Worm (Caenorhabditis elegans) whole organism, young adult: Measurements from ENCODE around the gene Y15E3A.5.

Experiments used
- F49E8.2 ChIP-seq: sonication (generic microtip); optimal IDR thresholded peaks from 3 replicates; lab custom pipeline; 2017; ENCODE audit warnings: missing genetic modification characterization, mild to moderate bottlenecking, missing compliant biosample characterization, antibody characterized with exemption, moderate library complexity; ENCODE audit not compliant: insufficient read depth
- F52B5.7 ChIP-seq: sonication (generic microtip); optimal IDR thresholded peaks from 2 replicates; lab custom pipeline; 2016; ENCODE audit warnings: mild to moderate bottlenecking, missing genetic modification characterization, missing compliant biosample characterization
- akir-1 ChIP-seq: fragments of 200-800 bp; sonication (Bioruptor generic); optimal IDR thresholded peaks from 2 replicates; lab custom pipeline; 2018; ENCODE audit warnings: mild to moderate bottlenecking, missing genetic modification characterization, moderate library complexity, missing compliant biosample characterization
- attf-6 ChIP-seq: fragments of 200-800 bp; sonication (Bioruptor generic); IDR thresholded peaks from 2 replicates; pipeline ENCODE4 v1.3.6; 2022; ENCODE audit warnings: missing genetic modification reagents, missing genetic modification characterization, missing compliant biosample characterization
- ceh-27 ChIP-seq: fragments of 200-800 bp; sonication (Bioruptor generic); optimal IDR thresholded peaks from 2 replicates; lab custom pipeline; 2018; ENCODE audit warnings: mild to moderate bottlenecking, missing genetic modification characterization, moderate library complexity, missing compliant biosample characterization
- hlh-26 ChIP-seq: fragments of 200-800 bp; sonication (Bioruptor generic); conservative IDR thresholded peaks from 2 replicates; pipeline ENCODE4 v1.3.6; 2022; ENCODE audit warnings: missing genetic modification reagents, missing genetic modification characterization, missing compliant biosample characterization
- lin-26 ChIP-seq: fragments of 200-800 bp; sonication (Bioruptor generic); IDR thresholded peaks from 2 replicates; pipeline ENCODE4 v1.3.6; 2022; ENCODE audit warnings: missing genetic modification reagents, missing genetic modification characterization, missing compliant biosample characterization
- madf-3 ChIP-seq: fragments of 200-800 bp; sonication (Bioruptor generic); IDR thresholded peaks from 2 replicates; pipeline ENCODE4 v1.3.6; 2022; ENCODE audit warnings: missing genetic modification reagents, missing genetic modification characterization, missing compliant biosample characterization
- madf-8 ChIP-seq: fragments of 200-800 bp; sonication (Bioruptor generic); conservative IDR thresholded peaks from 2 replicates; pipeline ENCODE4 v1.3.6; 2022; ENCODE audit warnings: missing genetic modification reagents, missing genetic modification characterization, missing compliant biosample characterization
- somi-1 ChIP-seq: fragments of 200-800 bp; sonication (Bioruptor generic); optimal IDR thresholded peaks from 2 replicates; lab custom pipeline; 2018; ENCODE audit warnings: mild to moderate bottlenecking, missing genetic modification characterization, missing compliant biosample characterization
- unc-130 ChIP-seq: sonication (generic microtip); optimal IDR thresholded peaks from 2 replicates; lab custom pipeline; 2016; ENCODE audit warnings: missing genetic modification reagents, missing genetic modification characterization, missing compliant biosample characterization
- unc-62 ChIP-seq: fragments of 150-350 bp; optimal IDR thresholded peaks from 2 replicates; lab custom pipeline; 2014; ENCODE audit warnings: missing biosample characterization, missing genetic modification reagents, missing genetic modification characterization

- TF ChIP-seq F52B5.7 (tag; lab: Kevin White, UChicago) (no peak), F49E8.2 (tag; lab: Kevin White, UChicago) (no peak), attf-6 (GFP tag; lab: Robert Waterston, UW) (no peak), hlh-26 (GFP tag; lab: Robert Waterston, UW) (no peak), unc-130 (GFP tag; lab: Kevin White, UChicago) (no peak), madf-3 (no peak), akir-1 (no peak), ceh-27 (GFP tag; lab: Kevin White, UChicago) (peak; percentile 35), somi-1 (peak; percentile 37), lin-26 (GFP tag; lab: Robert Waterston, UW) (no peak), unc-62 (GFP tag; lab: Kevin White, UChicago) (no peak), madf-8 (GFP tag; lab: Robert Waterston, UW) (no peak)
These were observed 45.5 kb downstream of the Y15E3A.5 start for ce11 chrX:15385807-15386349.
